Fruit fly (Drosophila melanogaster): Measurements from ENCODE around the gene CatB.

CatB gene

DNA sequence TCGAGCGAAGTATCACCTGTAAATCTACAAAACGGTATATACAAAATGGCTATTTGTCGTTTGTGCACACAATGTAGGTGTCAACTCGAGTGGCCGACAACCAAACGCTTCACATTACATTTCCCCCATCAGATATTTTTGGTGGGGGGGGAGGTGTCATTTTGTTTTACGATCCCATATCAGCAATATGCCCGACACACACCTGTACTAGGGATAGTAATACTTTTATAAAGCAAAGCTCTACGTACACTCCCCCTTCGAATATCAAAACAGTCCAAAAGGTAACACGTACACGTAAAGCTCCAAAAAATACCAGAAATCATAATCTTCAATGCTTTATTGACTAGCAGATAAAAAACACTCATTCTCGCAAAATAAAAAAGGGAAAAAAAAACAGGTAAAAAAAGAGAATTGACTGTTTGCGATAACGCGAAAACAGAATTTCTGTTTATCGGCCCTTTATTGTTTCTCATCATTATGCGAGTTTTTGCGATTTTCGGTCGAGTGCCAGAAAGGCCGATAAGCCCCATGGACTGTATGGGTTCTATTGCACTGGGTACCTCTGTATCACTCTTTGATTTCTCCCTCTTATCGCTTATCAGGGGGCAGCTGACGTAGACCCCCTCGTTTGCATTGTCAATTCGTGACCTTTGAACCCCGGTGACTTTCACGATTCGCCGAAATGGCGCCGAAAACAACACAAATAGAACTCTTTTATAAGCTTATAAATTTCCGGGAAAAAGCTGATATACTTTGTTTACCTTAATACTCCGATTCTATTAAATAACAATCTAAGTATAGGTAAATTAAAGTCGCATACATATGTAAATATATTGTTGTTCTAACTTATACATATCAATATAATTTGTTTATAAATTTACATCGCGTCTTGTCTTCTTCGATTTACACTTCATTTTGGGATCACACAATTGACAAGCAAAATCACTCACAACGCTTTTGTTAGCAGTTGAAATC is at the start of gene CatB:
CatB (plus strand) TSS at position 925 of the 975 bp plus-strand sequence.
- TF ChIP-seq CG8478 (optimal IDR thresholded peaks at IDR 0.05) (no peak), CTCF (optimal IDR thresholded peaks at IDR 0.05) (no peak)

DNA sequence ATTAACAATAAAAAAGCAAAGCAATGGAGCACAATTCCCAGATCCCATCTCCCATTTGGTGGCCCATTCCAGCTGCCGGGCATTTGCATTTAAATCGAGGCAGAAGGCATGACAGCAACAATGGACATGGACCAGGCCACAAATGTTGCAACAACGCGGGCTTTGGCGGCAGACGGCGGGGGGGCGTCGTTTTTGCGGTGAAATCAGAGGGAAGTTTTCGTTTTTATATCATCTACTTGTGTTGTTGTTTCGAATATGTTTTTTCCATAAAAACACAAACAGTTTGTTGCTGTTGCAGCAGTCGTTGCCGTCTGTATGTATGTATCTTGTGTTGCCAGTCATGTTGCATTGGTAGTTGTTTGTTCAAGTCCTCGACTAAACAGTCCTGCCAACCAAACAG is 45.8 kb upstream of the CatB start:
- TF ChIP-seq CG8478 (optimal IDR thresholded peaks at IDR 0.05) (no peak), CTCF (optimal IDR thresholded peaks at IDR 0.05) (no peak)

DNA sequence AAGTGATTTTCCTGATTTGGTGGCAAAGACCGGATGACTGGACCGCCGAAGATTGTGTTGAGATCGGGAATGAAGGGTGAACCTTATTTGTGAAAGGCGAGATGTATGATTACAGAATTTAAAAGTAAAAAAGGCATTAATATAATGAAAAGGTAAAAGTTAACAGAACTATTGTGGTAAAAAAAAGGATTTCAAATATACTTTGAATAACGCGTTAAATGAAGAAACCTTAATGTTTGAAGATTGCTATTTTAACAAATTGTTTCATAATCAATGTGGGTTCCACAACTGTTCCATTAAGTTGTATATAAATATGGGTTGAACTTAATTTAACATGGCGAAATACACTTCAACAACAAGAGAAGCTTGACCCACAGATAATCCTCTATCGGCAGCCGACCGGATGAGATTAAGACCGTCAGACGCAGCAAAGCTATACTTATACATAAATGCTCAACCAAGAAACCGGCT is 33.1 kb upstream of the CatB start, which contains the start of gene Glt:
Glt (plus strand) TSS at position 421 of the 471 bp plus-strand sequence.
- TF ChIP-seq CG8478 (optimal IDR thresholded peaks at IDR 0.05): no peak
- no peak for TF ChIP-seq CTCF (optimal IDR thresholded peaks at IDR 0.05)

DNA sequence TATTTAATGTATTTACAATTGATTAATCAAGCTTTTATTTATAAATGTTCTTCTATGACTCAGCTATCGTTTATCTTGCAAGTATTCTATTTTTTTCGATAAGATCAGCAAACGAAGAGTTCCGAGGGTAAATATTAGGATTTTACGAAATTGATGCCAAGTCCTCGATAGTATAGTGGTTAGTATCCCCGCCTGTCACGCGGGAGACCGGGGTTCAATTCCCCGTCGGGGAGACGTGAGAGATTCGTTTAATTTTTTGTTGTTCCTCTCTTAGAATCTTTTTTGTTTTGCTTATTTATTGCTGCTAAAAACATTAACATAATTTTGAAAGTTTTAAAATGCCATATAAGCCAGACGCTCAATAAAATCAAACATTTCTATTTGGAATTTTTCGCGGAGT is 26.4 kb upstream of the CatB start:
- no peak for TF ChIP-seq CG8478 (optimal IDR thresholded peaks at IDR 0.05)
- TF ChIP-seq CTCF (optimal IDR thresholded peaks at IDR 0.05): no peak

dm6 chr2L:8679712-8680111 is 25.7 kb upstream of the CatB start, which contains the start of gene CG9287:
Gene CG9287 (minus strand): TSS chr2L:8679812.
- no peak for TF ChIP-seq CG8478 (optimal IDR thresholded peaks at IDR 0.05)
- no peak for TF ChIP-seq CTCF (optimal IDR thresholded peaks at IDR 0.05)

DNA sequence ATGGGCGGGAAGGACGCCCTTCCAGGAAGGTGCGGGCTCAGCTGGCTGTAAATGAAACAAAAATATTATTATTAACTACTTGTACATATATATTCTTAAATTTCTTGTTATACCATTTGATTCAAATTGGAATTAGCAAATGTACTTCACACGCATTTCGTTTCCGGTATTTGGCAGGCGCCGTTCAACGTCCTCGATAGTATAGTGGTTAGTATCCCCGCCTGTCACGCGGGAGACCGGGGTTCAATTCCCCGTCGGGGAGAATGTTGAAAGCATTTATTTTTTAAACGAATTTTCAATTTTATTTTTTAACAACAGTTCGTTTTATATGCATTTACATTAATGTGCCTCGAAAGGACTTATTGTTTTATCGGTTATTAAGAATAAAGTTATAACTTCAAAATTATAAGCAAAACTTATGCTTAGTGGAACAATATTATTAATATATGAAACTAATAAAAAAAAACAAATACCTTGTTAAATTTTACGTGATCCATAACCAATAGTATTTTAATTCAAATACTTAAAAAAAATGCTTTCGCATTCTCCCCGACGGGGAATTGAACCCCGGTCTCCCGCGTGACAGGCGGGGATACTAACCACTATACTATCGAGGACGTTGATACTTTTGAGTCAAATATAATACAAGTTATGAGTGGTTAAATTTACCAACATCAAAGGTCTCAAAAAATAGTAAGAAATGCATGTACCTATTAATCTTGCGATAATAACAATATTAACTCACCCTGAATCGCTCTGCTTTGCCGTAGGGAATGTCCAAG is 21.9 kb upstream of the CatB start:
- no peak for TF ChIP-seq CG8478 (optimal IDR thresholded peaks at IDR 0.05)
- no peak for TF ChIP-seq CTCF (optimal IDR thresholded peaks at IDR 0.05)

DNA sequence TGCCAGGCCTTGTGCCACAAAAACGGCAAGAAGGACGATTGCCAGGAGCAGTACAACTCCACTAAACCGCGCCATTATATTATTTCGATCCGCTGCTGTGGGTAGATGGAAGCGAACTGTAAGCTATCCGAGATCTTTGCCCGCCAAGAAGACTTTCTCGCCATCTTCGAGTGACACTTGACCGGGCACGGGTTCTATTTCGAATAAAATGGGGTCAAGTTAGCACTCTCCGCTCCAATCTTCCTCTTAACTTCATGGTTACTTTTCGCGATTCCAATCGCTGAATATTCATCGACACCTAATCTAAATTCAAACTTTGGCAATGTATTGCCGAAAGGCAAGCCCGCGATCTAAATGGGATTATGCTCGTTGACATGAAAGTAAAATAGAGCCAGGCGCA is 21.1 kb upstream of the CatB start, which contains the start of gene CG9289:
CG9289 (minus strand) TSS at position 101 of the 400 bp plus-strand sequence.
- TF ChIP-seq CTCF (optimal IDR thresholded peaks at IDR 0.05) (no peak), CG8478 (optimal IDR thresholded peaks at IDR 0.05) (no peak)

DNA sequence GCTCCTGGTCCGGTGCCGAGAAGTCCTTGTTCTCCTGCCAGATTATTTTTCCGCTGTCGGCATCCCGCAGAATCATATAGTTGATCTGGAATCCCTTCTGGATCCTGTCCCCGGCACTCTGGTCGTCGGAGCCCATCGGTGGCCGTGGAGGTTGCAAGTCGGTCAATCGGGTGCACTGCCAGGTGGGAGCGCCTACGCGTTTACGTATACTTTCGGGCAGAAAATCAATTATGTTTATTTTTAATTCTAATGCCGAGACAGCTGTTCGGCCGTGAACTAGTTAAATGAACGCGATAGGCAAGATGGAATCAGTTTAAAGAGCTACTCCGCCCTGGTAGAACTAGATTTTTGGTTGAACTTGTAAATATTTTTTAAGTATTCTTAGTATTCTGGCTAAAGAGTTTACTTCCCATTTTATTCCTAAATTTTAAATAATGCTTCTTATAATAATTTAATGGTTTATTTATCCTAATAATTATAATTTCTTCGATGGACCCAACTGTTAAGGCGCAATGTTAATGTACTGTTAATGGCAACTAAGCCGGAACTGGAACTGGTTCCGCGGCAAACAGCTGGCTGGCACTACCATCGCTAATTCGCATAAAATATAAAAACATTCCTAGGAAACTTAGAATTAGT is 19.6 kb upstream of the CatB start, which contains the start of the genes PrBP and Trs23:
PrBP (minus strand) TSS at position 288 of the 639 bp plus-strand sequence.
Trs23 (plus strand) TSS at position 564 of the 639 bp plus-strand sequence.
- no peak for TF ChIP-seq CG8478 (optimal IDR thresholded peaks at IDR 0.05)
- TF ChIP-seq CTCF (optimal IDR thresholded peaks at IDR 0.05): no peak

DNA sequence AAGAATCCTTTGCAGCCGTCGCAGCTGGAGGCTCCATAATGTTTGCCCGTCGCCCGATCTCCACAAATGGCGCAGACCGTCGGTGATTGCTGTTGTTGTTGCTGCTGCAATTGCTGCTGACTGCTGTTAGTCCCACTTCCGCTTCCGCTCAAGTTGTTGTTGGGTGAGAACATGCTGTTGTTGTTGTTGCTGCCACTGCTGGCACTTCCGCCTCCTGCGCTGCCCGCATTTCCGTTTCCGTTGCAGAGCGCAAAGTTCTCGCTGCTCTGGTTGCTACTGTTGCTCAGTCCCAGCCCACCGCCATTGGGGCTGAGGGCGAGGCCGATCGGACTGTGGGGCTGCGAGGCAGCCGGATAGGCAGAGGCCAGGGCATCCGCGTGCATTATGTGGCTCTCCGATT is 15.5 kb upstream of the CatB start:
- TF ChIP-seq CTCF (optimal IDR thresholded peaks at IDR 0.05) (no peak), CG8478 (optimal IDR thresholded peaks at IDR 0.05) (no peak)

- TF ChIP-seq CG8478 (optimal IDR thresholded peaks at IDR 0.05): no peak
- no peak for TF ChIP-seq CTCF (optimal IDR thresholded peaks at IDR 0.05)
Observed at dm6 chr2L:8690382-8690781, 15.0 kb upstream of the CatB start.

DNA sequence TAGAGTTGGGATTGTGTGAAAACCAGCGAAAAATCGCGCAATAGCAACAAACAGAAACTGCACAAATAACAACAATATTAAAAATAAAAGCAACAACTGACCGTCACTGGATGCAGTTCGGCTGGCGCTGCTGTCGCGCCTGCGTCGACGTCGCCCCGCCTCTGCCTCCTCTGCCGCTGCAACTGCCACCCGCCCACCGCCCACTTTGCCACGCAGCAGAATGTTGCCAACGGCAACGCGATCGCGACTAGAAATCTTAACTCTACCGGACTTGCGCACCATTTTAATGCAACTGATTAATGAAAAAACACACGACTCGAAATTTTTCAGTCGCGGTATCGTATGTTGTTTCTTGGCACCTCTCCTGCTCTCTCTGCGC is 14.5 kb upstream of the CatB start:
- no peak for TF ChIP-seq CTCF (optimal IDR thresholded peaks at IDR 0.05)
- no peak for TF ChIP-seq CG8478 (optimal IDR thresholded peaks at IDR 0.05)

DNA sequence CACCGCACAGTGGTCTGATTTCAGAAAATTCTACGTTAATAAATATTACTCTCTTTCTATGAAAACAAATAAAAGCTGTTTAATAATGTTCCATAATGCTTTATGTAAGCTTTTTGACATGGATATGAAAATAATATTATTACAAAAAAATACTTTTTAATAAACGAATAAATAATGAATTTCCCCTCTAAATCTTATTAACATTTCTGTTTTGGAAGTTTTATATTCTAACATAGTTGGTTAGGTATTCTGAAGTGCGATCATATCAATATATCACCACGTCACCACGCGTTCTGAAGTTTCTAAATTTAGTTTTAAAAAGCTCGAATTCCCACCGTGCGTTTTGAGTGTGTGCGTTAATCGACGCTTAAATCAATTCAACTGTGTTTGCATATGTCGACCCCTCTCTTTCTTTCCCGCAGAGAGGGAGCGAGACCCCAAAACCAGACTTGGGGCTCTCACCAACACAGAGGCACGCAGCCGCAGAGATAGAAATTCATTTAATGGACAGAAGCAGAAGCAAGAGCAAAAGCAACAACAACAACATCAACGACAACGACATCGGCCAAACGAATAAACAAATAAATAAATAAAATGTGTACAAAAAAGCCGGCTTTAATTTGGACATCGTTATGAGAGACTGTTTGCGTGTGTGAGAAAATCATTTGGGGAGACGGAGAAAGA is 13.9 kb upstream of the CatB start:
- TF ChIP-seq CTCF (optimal IDR thresholded peaks at IDR 0.05) (no peak), CG8478 (optimal IDR thresholded peaks at IDR 0.05) (no peak)

- TF ChIP-seq CG8478 (optimal IDR thresholded peaks at IDR 0.05) (no peak), CTCF (optimal IDR thresholded peaks at IDR 0.05) (no peak)
Observed at dm6 chr2L:8692426-8693180, 12.8 kb upstream of the CatB start.

Data from S2 (cell line).